Fruit fly (Drosophila melanogaster) whole organism, adult: Measurements from ENCODE around the gene Rab10.
A peak's percentile ranks its signal among the peaks of the same experiment; 100 is the strongest.

Experiments used
- CG11617 ChIP-seq: fragments of 200-800 bp; sonication (Bioruptor generic); optimal IDR thresholded peaks from 2 replicates; lab custom pipeline; 2017; ENCODE audit warnings: mild to moderate bottlenecking, missing biosample characterization, missing genetic modification reagents, missing genetic modification characterization
- CG12768 ChIP-seq: fragments of 200-800 bp; sonication (Bioruptor generic); optimal IDR thresholded peaks from 2 replicates; lab custom pipeline; 2017; ENCODE audit warnings: missing biosample characterization, missing genetic modification characterization, mild to moderate bottlenecking, moderate library complexity, missing genetic modification reagents
- CG14711 ChIP-seq: fragments of 200-800 bp; sonication (Bioruptor generic); optimal IDR thresholded peaks from 2 replicates; lab custom pipeline; 2018; ENCODE audit warnings: missing biosample characterization, mild to moderate bottlenecking, missing genetic modification characterization, moderate library complexity
- CG1620 ChIP-seq: fragments of 200-800 bp; sonication (Bioruptor generic); optimal IDR thresholded peaks from 2 replicates; lab custom pipeline; 2016; ENCODE audit warnings: missing biosample characterization, missing genetic modification characterization
- CG33017 ChIP-seq: fragments of 200-800 bp; sonication (Bioruptor generic); optimal IDR thresholded peaks from 2 replicates; lab custom pipeline; 2018; ENCODE audit warnings: missing biosample characterization, mild to moderate bottlenecking, missing genetic modification characterization, moderate library complexity
- CG5204 ChIP-seq: fragments of 200-800 bp; sonication (Bioruptor generic); optimal IDR thresholded peaks from 2 replicates; lab custom pipeline; 2016; ENCODE audit warnings: missing biosample characterization, missing genetic modification characterization
- CG7045 ChIP-seq: fragments of 200-800 bp; sonication (Bioruptor generic); optimal IDR thresholded peaks from 2 replicates; lab custom pipeline; 2017; ENCODE audit warnings: missing biosample characterization, mild to moderate bottlenecking, missing genetic modification characterization
- CG7101 ChIP-seq: fragments of 200-800 bp; sonication (Bioruptor generic); optimal IDR thresholded peaks from 2 replicates; lab custom pipeline; 2018; ENCODE audit warnings: missing biosample characterization, mild to moderate bottlenecking, missing genetic modification characterization, moderate library complexity
- Clk ChIP-seq: fragments of 200-800 bp; sonication (Bioruptor generic); optimal IDR thresholded peaks from 2 replicates; lab custom pipeline; 2017; ENCODE audit warnings: missing biosample characterization, missing genetic modification characterization
- Crg-1 ChIP-seq: fragments of 200-800 bp; sonication (Bioruptor generic); optimal IDR thresholded peaks from 2 replicates; lab custom pipeline; 2016; ENCODE audit warnings: missing biosample characterization, missing genetic modification characterization
- Hr96 ChIP-seq: fragments of 200-800 bp; sonication (Bioruptor generic); optimal IDR thresholded peaks from 2 replicates; lab custom pipeline; 2016; ENCODE audit warnings: missing biosample characterization, missing genetic modification characterization
- Mnt ChIP-seq: fragments of 200-800 bp; sonication (Bioruptor generic); optimal IDR thresholded peaks from 2 replicates; lab custom pipeline; 2016; ENCODE audit warnings: missing biosample characterization, mild to moderate bottlenecking, missing genetic modification characterization
- bab1 ChIP-seq: fragments of 200-800 bp; sonication (Bioruptor generic); optimal IDR thresholded peaks from 3 replicates; lab custom pipeline; 2019; ENCODE audit warnings: missing biosample characterization, mild to moderate bottlenecking, missing genetic modification characterization, moderate library complexity
- cic ChIP-seq: fragments of 200-800 bp; sonication (Bioruptor generic); optimal IDR thresholded peaks from 2 replicates; lab custom pipeline; 2017; ENCODE audit warnings: missing biosample characterization, mild to moderate bottlenecking, missing genetic modification characterization, moderate library complexity
- cnc ChIP-seq, 2 experiments: fragments of >200 bp; optimal IDR thresholded peaks; 2 replicates each; lab custom pipeline; 2017
- kay ChIP-seq: fragments of 200-800 bp; sonication (Bioruptor generic); peaks from one replicate; lab custom pipeline; 2016; ENCODE audit warnings: missing biosample characterization, missing genetic modification characterization, borderline replicate concordance
- ovo ChIP-seq: fragments of 200-800 bp; sonication (Bioruptor generic); optimal IDR thresholded peaks from 2 replicates; lab custom pipeline; 2016; ENCODE audit warnings: missing biosample characterization, missing genetic modification characterization
- pad ChIP-seq: fragments of 200-800 bp; sonication (Bioruptor generic); optimal IDR thresholded peaks from 3 replicates; lab custom pipeline; 2017; ENCODE audit warnings: missing biosample characterization, missing genetic modification characterization, mild to moderate bottlenecking, moderate library complexity, missing genetic modification reagents
- tj ChIP-seq: fragments of 200-800 bp; sonication (Bioruptor generic); optimal IDR thresholded peaks from 3 replicates; lab custom pipeline; 2017; ENCODE audit warnings: missing biosample characterization, mild to moderate bottlenecking, missing genetic modification characterization, moderate library complexity
- toe ChIP-seq: fragments of 200-800 bp; sonication (Bioruptor generic); optimal IDR thresholded peaks from 2 replicates; lab custom pipeline; 2016; ENCODE audit warnings: missing biosample characterization, missing genetic modification characterization

Gene Rab10

DNA sequence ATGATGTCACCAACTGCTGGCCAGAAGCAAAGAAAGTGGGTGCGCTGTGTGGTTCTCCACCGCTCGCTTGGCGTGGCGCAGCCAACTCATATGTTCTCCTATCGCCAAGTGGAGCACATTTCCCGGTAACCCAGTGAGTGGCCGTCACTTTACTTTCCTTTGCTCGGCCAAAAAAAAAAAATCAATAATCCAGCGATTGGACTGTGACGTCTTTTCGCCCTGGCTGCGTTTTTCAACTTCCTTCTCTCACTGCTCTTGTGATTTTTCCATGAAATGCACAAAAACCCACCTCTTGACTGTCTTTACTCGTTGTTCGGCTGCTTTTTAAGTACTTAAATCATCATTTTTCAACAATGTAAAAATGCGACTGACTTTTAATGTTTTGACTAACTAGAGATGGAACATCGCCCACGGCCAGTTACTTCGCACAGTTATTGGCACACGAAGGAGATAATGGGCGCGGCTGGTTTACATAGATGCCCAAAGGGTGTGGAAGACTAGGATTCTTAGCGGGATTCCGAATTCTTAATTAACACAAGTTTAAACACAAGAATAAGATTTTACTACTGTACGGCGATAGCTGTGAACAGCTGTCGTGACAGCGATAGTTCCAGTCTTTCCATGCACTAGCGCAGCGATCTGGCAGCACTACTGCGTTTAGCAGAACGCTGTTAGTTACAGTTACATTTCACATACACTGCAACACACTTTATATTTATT, 15.2 kb upstream of the Rab10 start, which contains the start of gene sw:
Gene sw (minus strand): TSS at position 589 of the 720 bp plus-strand sequence.
- TF ChIP-seq CG7045 (GFP tag; lab: Kevin White, UChicago): peak; percentile 17
- TF ChIP-seq CG33017: no peak
- peak; percentile 63 for TF ChIP-seq CG5204 (GFP tag; lab: Kevin White, UChicago)
- TF ChIP-seq bab1: peak; percentile 69
- TF ChIP-seq Mnt (GFP tag; lab: Kevin White, UChicago): no peak
- TF ChIP-seq toe (GFP tag; lab: Kevin White, UChicago): peak; percentile 53
- peak; percentile 54 for TF ChIP-seq CG11617
- peak; percentile 71 for TF ChIP-seq Hr96 (GFP tag; lab: Kevin White, UChicago)
- TF ChIP-seq cnc (optimal IDR thresholded peaks at IDR 0.05; lab: Kevin White, UChicago): no peak
- peak; percentile 52 for TF ChIP-seq ovo (GFP tag; lab: Kevin White, UChicago)
- peak; percentile 54 for TF ChIP-seq CG1620 (GFP tag; lab: Kevin White, UChicago)
- TF ChIP-seq Clk (GFP tag; lab: Kevin White, UChicago): no peak
- peak; percentile 33 for TF ChIP-seq pad (GFP tag; lab: Kevin White, UChicago)
- no peak for TF ChIP-seq kay (GFP tag; lab: Kevin White, UChicago)
- TF ChIP-seq CG12768 (GFP tag; lab: Kevin White, UChicago): peak; percentile 18
- no peak for TF ChIP-seq Crg-1 (GFP tag; lab: Kevin White, UChicago)
- no peak for TF ChIP-seq cic (GFP tag; lab: Kevin White, UChicago)
- TF ChIP-seq CG7101: peak; percentile 57
- TF ChIP-seq CG14711: peak; percentile 13
- TF ChIP-seq tj (GFP tag; lab: Kevin White, UChicago): no peak

DNA sequence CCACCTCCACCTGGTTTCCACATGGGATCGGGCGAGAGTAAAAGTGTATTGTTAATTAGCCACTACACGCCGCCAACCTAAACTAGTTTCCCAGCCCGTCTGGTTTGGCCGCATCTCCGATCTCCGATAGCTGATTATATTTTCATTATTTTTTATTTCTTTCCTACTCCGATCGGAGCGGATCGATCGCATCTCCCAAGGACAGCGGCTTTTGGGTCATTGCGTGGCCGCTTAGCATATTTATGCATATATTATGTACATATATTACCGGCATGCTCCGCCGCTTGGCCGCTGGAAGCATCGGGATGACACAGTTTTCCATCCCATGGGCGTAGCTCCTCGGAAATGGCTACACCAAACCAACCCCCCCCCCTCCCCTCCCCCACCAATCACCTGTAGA, 13.2 kb upstream of the Rab10 start:
- no peak for TF ChIP-seq pad (GFP tag; lab: Kevin White, UChicago)

DNA sequence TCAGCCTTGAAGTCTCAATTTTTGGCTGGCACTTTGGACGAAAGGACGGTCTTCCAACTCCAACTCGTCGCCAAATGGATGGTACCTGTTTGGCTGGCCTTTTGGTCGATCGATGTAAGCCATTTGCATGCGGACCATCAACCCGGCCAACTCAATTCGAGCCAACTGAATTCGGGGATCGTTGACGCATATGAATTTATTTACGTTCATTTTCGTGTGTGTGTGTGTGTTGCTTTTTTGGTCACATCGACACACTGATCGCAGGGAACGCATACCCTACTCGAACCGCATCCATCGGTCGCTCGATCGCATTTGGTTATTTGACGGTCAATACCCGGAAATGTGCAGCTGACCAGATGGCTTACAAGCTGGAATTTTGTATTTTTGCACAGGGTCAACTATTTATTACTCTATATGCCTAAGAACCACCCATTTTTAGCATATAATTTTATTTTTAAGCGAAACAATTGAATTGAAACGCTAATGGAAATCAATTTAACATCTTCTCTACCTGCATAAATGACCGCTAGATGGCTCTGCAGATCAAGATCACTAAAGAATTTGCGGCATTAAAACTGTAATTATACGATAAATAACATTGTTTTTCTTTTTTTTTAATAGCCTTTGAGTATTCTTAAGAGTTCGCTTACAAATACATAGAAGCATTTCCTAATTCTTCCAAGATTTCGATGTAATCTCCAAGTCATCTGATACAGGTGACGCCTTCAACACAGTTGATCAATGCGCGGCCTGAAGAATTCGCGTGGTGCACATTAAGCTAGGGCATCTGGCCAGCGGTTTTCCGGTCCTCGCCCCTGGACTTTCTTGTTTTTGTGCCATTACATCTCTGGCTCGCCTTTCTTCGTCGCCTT, 12.2 kb upstream of the Rab10 start:
- TF ChIP-seq pad (GFP tag; lab: Kevin White, UChicago) (no peak), Hr96 (GFP tag; lab: Kevin White, UChicago) (no peak), CG7045 (GFP tag; lab: Kevin White, UChicago) (no peak), CG11617 (no peak), ovo (GFP tag; lab: Kevin White, UChicago) (no peak), CG1620 (GFP tag; lab: Kevin White, UChicago) (no peak), cnc (optimal IDR thresholded peaks at IDR 0.05; lab: Kevin White, UChicago) (no peak), Mnt (GFP tag; lab: Kevin White, UChicago) (no peak), CG12768 (GFP tag; lab: Kevin White, UChicago) (no peak), CG5204 (GFP tag; lab: Kevin White, UChicago) (no peak)

DNA sequence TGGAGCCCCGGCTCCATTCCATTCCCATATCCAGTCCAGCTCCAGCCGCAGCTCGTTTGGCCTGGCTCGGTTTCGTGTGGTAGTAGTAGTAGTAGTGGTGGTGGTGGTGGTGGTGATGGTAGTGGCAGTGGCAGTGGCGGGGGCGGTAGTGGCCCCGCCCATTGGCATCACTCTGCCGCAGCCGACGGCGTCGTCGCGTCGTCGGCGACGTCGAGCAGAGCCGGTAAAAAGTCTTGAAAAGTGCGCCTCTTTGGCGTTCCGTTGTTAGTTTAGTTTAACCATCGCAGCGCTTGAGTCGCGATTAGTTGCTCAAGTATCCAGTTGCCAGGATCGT, 11.6 kb upstream of the Rab10 start, which contains the start of gene obst-A:
Gene obst-A (plus strand): TSS at position 248 of the 334 bp plus-strand sequence.
- no peak for TF ChIP-seq toe (GFP tag; lab: Kevin White, UChicago)

DNA sequence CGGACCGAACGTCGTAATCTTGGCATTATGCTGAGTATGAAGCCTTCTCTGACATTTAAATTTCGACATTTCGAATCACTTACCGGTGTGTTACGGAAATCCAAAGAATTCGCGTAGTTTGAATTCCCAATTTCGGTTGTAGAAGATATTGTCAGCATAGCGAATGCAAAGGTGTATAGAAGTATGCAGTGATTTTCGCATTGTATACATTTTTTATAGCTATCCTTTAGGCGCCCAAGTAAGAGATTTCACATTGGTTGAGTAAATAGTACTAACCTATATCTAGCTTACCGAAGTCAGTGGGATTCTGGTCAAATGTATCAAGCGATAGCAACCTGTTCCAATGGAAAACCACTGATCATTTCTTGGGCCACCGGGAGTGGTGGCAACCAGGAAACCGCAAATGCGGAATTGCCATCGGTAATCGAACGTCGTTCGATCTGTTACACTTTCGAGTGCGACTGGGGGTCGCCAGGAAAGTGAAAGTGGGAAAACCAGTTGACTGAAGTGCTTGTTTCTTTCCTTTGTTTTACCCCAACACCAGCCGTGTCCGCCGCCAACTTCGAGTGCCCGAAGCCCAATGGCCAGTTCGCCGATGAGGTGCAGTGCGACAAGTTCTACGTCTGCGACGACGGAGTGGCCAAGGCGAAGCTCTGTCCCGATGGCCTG, 10.5 kb upstream of the Rab10 start:
- TF ChIP-seq cic (GFP tag; lab: Kevin White, UChicago) (no peak), CG5204 (GFP tag; lab: Kevin White, UChicago) (no peak)

DNA sequence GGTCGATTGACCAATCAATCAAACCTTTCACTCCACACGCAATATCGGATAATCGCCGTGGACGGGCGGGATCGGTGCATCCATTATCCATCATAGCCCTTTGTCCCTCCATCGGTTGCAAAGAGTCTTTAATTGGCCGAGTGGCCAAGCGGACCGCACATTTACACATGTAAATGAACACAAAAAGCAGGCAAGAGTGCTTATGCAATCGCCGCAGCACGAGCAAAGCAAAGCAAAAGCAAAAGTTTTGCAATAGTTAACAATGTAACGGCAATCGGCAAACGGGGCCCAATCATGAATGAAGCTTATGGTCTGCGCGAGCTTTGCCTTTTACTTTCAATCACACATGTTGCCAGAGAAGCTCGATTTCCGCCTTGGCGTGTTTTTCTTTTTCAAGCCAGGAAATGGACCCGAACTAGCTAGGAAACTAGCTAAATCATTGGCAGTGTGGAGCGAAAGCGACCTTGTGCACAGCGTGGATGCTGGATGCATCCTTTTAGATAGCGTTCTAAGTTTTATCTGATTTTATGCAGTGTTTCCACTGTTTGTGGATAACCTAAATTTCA, 7.8 kb upstream of the Rab10 start:
- TF ChIP-seq CG7045 (GFP tag; lab: Kevin White, UChicago) (no peak), CG1620 (GFP tag; lab: Kevin White, UChicago) (no peak), cnc (optimal IDR thresholded peaks at IDR 0.05; lab: Kevin White, UChicago) (no peak), toe (GFP tag; lab: Kevin White, UChicago) (no peak), CG7101 (no peak), bab1 (no peak), tj (GFP tag; lab: Kevin White, UChicago) (no peak), cic (GFP tag; lab: Kevin White, UChicago) (no peak), kay (GFP tag; lab: Kevin White, UChicago) (no peak), CG5204 (GFP tag; lab: Kevin White, UChicago) (no peak), CG12768 (GFP tag; lab: Kevin White, UChicago) (no peak), Hr96 (GFP tag; lab: Kevin White, UChicago) (no peak), Clk (GFP tag; lab: Kevin White, UChicago) (no peak)
